Worm (Caenorhabditis elegans) whole organism, late embryonic: ENCODE results near the gene chil-24.

Source experiments
- F13H6.1 ChIP-seq: sonication (generic microtip); optimal IDR thresholded peaks from 2 replicates; lab custom pipeline; 2016; ENCODE audit warnings: missing genetic modification characterization, missing compliant biosample characterization
- K02D7.2 ChIP-seq: sonication (generic microtip); optimal IDR thresholded peaks from 2 replicates; lab custom pipeline; 2017; ENCODE audit warnings: mild to moderate bottlenecking, missing genetic modification characterization, missing compliant biosample characterization
- ahr-1 ChIP-seq: sonication (generic microtip); optimal IDR thresholded peaks from 2 replicates; lab custom pipeline; 2016; ENCODE audit warnings: missing genetic modification characterization, missing compliant biosample characterization
- ama-1 ChIP-seq: fragments of 150-350 bp; optimal IDR thresholded peaks from 2 replicates; lab custom pipeline; 2014
- ceh-18 ChIP-seq: sonication (generic microtip); optimal IDR thresholded peaks from 2 replicates; lab custom pipeline; 2016; ENCODE audit warnings: missing genetic modification characterization, missing compliant biosample characterization
- ceh-2 ChIP-seq: sonication (generic microtip); optimal IDR thresholded peaks from 2 replicates; lab custom pipeline; 2016; ENCODE audit warnings: missing genotype, missing genetic modification characterization, missing compliant biosample characterization
- ceh-22 ChIP-seq: sonication (generic microtip); optimal IDR thresholded peaks from 2 replicates; lab custom pipeline; 2017; ENCODE audit warnings: missing biosample characterization, missing genetic modification characterization
- ceh-24 ChIP-seq: sonication (generic microtip); optimal IDR thresholded peaks from 2 replicates; lab custom pipeline; 2016; ENCODE audit warnings: mild to moderate bottlenecking, missing genetic modification characterization, missing compliant biosample characterization
- ceh-45 ChIP-seq: fragments of 200-800 bp; sonication (Bioruptor generic); IDR thresholded peaks from 2 replicates; pipeline ENCODE4 v1.3.6; 2022; ENCODE audit warnings: missing genetic modification reagents, missing genetic modification characterization, missing compliant biosample characterization
- ceh-6 ChIP-seq: fragments of 200-800 bp; sonication (Bioruptor generic); optimal IDR thresholded peaks from 2 replicates; lab custom pipeline; 2018; ENCODE audit warnings: mild to moderate bottlenecking, missing genetic modification characterization, missing compliant biosample characterization
- che-1 ChIP-seq: sonication (generic microtip); optimal IDR thresholded peaks from 2 replicates; lab custom pipeline; 2016; ENCODE audit warnings: mild to moderate bottlenecking, missing genetic modification characterization, missing compliant biosample characterization
- dve-1 ChIP-seq: sonication (generic microtip); optimal IDR thresholded peaks from 2 replicates; lab custom pipeline; 2017; ENCODE audit warnings: antibody characterized with exemption, mild to moderate bottlenecking, missing genetic modification characterization, missing compliant biosample characterization
- elt-2 ChIP-seq: sonication (generic microtip); optimal IDR thresholded peaks from 2 replicates; lab custom pipeline; 2016; ENCODE audit warnings: missing genetic modification reagents, missing genetic modification characterization, missing compliant biosample characterization
- ets-4 ChIP-seq: sonication (generic microtip); optimal IDR thresholded peaks from 2 replicates; lab custom pipeline; 2016; ENCODE audit warnings: missing genetic modification characterization, missing compliant biosample characterization
- eyg-1 ChIP-seq: sonication (generic microtip); optimal IDR thresholded peaks from 2 replicates; lab custom pipeline; 2016; ENCODE audit warnings: missing genotype, missing genetic modification characterization, missing compliant biosample characterization
- fax-1 ChIP-seq: sonication (generic microtip); optimal IDR thresholded peaks from 2 replicates; lab custom pipeline; 2016; ENCODE audit warnings: missing genotype, missing genetic modification characterization, missing compliant biosample characterization
- fkh-6 ChIP-seq: sonication (generic microtip); optimal IDR thresholded peaks from 2 replicates; lab custom pipeline; 2016; ENCODE audit warnings: missing genetic modification characterization, missing compliant biosample characterization
- hlh-13 ChIP-seq: fragments of 200-800 bp; sonication (Bioruptor generic); optimal IDR thresholded peaks from 2 replicates; lab custom pipeline; 2018; ENCODE audit warnings: mild to moderate bottlenecking, missing genetic modification characterization, missing compliant biosample characterization
- hlh-6 ChIP-seq: sonication (generic microtip); optimal IDR thresholded peaks from 2 replicates; lab custom pipeline; 2016; ENCODE audit warnings: missing genotype, missing genetic modification characterization, missing compliant biosample characterization
- lim-6 ChIP-seq: sonication (generic microtip); optimal IDR thresholded peaks from 2 replicates; lab custom pipeline; 2016; ENCODE audit warnings: missing genetic modification characterization, missing compliant biosample characterization
- mec-3 ChIP-seq: sonication (generic microtip); optimal IDR thresholded peaks from 2 replicates; lab custom pipeline; 2016; ENCODE audit warnings: borderline replicate concordance, missing genetic modification characterization, missing compliant biosample characterization
- pag-3 ChIP-seq: sonication (generic microtip); optimal IDR thresholded peaks from 2 replicates; lab custom pipeline; 2016; ENCODE audit warnings: missing compliant biosample characterization, missing genetic modification characterization, borderline replicate concordance
- pha-2 ChIP-seq: sonication (generic microtip); optimal IDR thresholded peaks from 2 replicates; lab custom pipeline; 2017; ENCODE audit warnings: mild to moderate bottlenecking, missing genetic modification characterization, missing compliant biosample characterization
- pqm-1 ChIP-seq: sonication (generic microtip); optimal IDR thresholded peaks from 2 replicates; lab custom pipeline; 2016; ENCODE audit warnings: missing genetic modification characterization, missing compliant biosample characterization
- ref-2 ChIP-seq: sonication (generic microtip); optimal IDR thresholded peaks from 2 replicates; lab custom pipeline; 2016; ENCODE audit warnings: missing genetic modification characterization, missing compliant biosample characterization
- sox-4 ChIP-seq: sonication (generic microtip); optimal IDR thresholded peaks from 2 replicates; lab custom pipeline; 2017; ENCODE audit warnings: mild to moderate bottlenecking, missing genetic modification characterization, inconsistent platforms, missing compliant biosample characterization
- ttx-3 ChIP-seq: sonication (generic microtip); optimal IDR thresholded peaks from 2 replicates; lab custom pipeline; 2016; ENCODE audit warnings: missing genetic modification reagents, missing genetic modification characterization, missing compliant biosample characterization
- unc-3 ChIP-seq, 2 experiments: fragments of 200-800 bp in 1 of 2; sonication (Bioruptor generic) in 1 of 2; sonication (generic microtip) in 1 of 2; conservative IDR thresholded peaks in 1 of 2; optimal IDR thresholded peaks in 1 of 2; 2 replicates each; pipeline versions ENCODE4 v1.3.6 to Lab custom; 2016 to 2022; ENCODE audit warnings: missing compliant biosample characterization in 2 of 2, missing genetic modification characterization in 2 of 2, missing genetic modification reagents in 1 of 2
- unc-42 ChIP-seq: sonication (generic microtip); optimal IDR thresholded peaks from 2 replicates; lab custom pipeline; 2016; ENCODE audit warnings: missing genotype, missing genetic modification characterization, missing compliant biosample characterization
- unc-55 ChIP-seq: sonication (generic microtip); optimal IDR thresholded peaks from 2 replicates; lab custom pipeline; 2017; ENCODE audit warnings: missing biosample characterization, missing genetic modification reagents, missing genetic modification characterization
- unc-86 ChIP-seq: sonication (generic microtip); optimal IDR thresholded peaks from 2 replicates; lab custom pipeline; 2016; ENCODE audit warnings: missing genetic modification characterization, missing compliant biosample characterization
- zip-5 ChIP-seq: sonication (generic microtip); optimal IDR thresholded peaks from 2 replicates; lab custom pipeline; 2016; ENCODE audit warnings: missing genetic modification characterization, missing compliant biosample characterization

chil-24 gene

ce11 chrII:3096857-3097256 is 32.1 kb upstream of the chil-24 start, which contains the start of gene Y25C1A.14:
Y25C1A.14 (minus strand) TSS chrII:3096957.
- TF ChIP-seq eyg-1 (no peak), ceh-2 (tag; lab: Kevin White, UChicago) (no peak), unc-3 (GFP tag; conservative IDR thresholded peaks at IDR 0.05; lab: Robert Waterston, UW) (no peak), unc-3 (tag; optimal IDR thresholded peaks at IDR 0.05; lab: Kevin White, UChicago) (no peak), ets-4 (tag; lab: Kevin White, UChicago) (no peak), pqm-1 (tag; lab: Kevin White, UChicago) (no peak), ahr-1 (tag; lab: Kevin White, UChicago) (no peak), lim-6 (tag; lab: Kevin White, UChicago) (no peak), fkh-6 (tag; lab: Kevin White, UChicago) (no peak)
- TF ChIP-seq, all 69 proteins: peak for 0

- TF ChIP-seq fkh-6 (tag; lab: Kevin White, UChicago) (no peak), unc-3 (GFP tag; conservative IDR thresholded peaks at IDR 0.05; lab: Robert Waterston, UW) (no peak), unc-3 (tag; optimal IDR thresholded peaks at IDR 0.05; lab: Kevin White, UChicago) (no peak), ttx-3 (tag; lab: Kevin White, UChicago) (no peak), ceh-6 (GFP tag; lab: Kevin White, UChicago) (no peak)
Measured at ce11 chrII:3100546-3100945, 28.4 kb upstream of the chil-24 start, which contains the start of gene srg-24. srg-24 (minus strand) TSS chrII:3100646.

ce11 chrII:3102018-3102417 is 26.9 kb upstream of the chil-24 start, which contains the start of gene clec-121:
clec-121 (plus strand) TSS chrII:3102318.
- TF ChIP-seq K02D7.2 (no peak), ceh-2 (tag; lab: Kevin White, UChicago) (no peak), F13H6.1 (tag; lab: Kevin White, UChicago) (no peak), ceh-22 (tag; lab: Kevin White, UChicago) (no peak), ceh-24 (tag; lab: Kevin White, UChicago) (no peak), dve-1 (no peak), ref-2 (tag; lab: Kevin White, UChicago) (no peak), zip-5 (tag; lab: Kevin White, UChicago) (no peak), che-1 (tag; lab: Kevin White, UChicago) (no peak), mec-3 (tag; lab: Kevin White, UChicago) (no peak), elt-2 (tag; lab: Kevin White, UChicago) (no peak), unc-3 (GFP tag; conservative IDR thresholded peaks at IDR 0.05; lab: Robert Waterston, UW) (no peak), unc-3 (tag; optimal IDR thresholded peaks at IDR 0.05; lab: Kevin White, UChicago) (no peak), ceh-45 (GFP tag; lab: Robert Waterston, UW) (no peak), sox-4 (tag; lab: Kevin White, UChicago) (no peak), fax-1 (tag; lab: Kevin White, UChicago) (no peak), ahr-1 (tag; lab: Kevin White, UChicago) (no peak), ama-1 (lab: Kevin White, UChicago) (no peak), unc-86 (tag; lab: Kevin White, UChicago) (no peak)

ce11 chrII:3105765-3106164 is 23.2 kb upstream of the chil-24 start, which contains the start of gene clec-122:
clec-122 (plus strand) TSS chrII:3106065.
- TF ChIP-seq hlh-13 = no peak
- TF ChIP-seq pag-3 (tag; lab: Kevin White, UChicago) = no peak
- no peak for TF ChIP-seq ref-2 (tag; lab: Kevin White, UChicago)
- no peak for TF ChIP-seq pha-2 (tag; lab: Kevin White, UChicago)
- no peak for TF ChIP-seq fkh-6 (tag; lab: Kevin White, UChicago)

- TF ChIP-seq ref-2 (tag; lab: Kevin White, UChicago) (no peak), ceh-2 (tag; lab: Kevin White, UChicago) (no peak), ceh-22 (tag; lab: Kevin White, UChicago) (no peak), hlh-6 (tag; lab: Kevin White, UChicago) (peak; percentile 34), elt-2 (tag; lab: Kevin White, UChicago) (no peak)
Measured at ce11 chrII:3108101-3108500, 20.9 kb upstream of the chil-24 start.

ce11 chrII:3109533-3109932 is 19.4 kb upstream of the chil-24 start:
- no peak for TF ChIP-seq che-1 (tag; lab: Kevin White, UChicago)
- TF ChIP-seq unc-42 (tag; lab: Kevin White, UChicago) = no peak
- no peak for TF ChIP-seq unc-55 (GFP tag; lab: Kevin White, UChicago)
- TF ChIP-seq ceh-18 (tag; lab: Kevin White, UChicago) = no peak
- TF ChIP-seq hlh-6 (tag; lab: Kevin White, UChicago) = no peak
